Worm (Caenorhabditis elegans) whole organism, mixed stage, embryonic: ENCODE results near the gene M05D6.1.

ENCODE experiments used
- M03D4.4 ChIP-seq: sonication (generic microtip); optimal IDR thresholded peaks from 2 replicates; lab custom pipeline; 2017; ENCODE audit warnings: mild to moderate bottlenecking, missing genetic modification characterization, missing compliant biosample characterization
- bed-3 ChIP-seq: fragments of 200-800 bp; sonication (Bioruptor generic); optimal IDR thresholded peaks from 3 replicates; lab custom pipeline; 2018; ENCODE audit warnings: mild to moderate bottlenecking, missing genetic modification characterization, moderate library complexity, missing compliant biosample characterization
- blmp-1 ChIP-seq: fragments of 150-350 bp; optimal IDR thresholded peaks from 2 replicates; lab custom pipeline; 2014; ENCODE audit warnings: missing biosample characterization, missing genetic modification characterization
- ceh-39 ChIP-seq: fragments of 150-350 bp; optimal IDR thresholded peaks from 2 replicates; lab custom pipeline; 2014; ENCODE audit warnings: missing biosample characterization, missing genetic modification characterization
- ceh-43 ChIP-seq: fragments of 200-800 bp; sonication (Bioruptor generic); optimal IDR thresholded peaks from 2 replicates; lab custom pipeline; 2018; ENCODE audit warnings: mild to moderate bottlenecking, missing genetic modification characterization, moderate library complexity, missing compliant biosample characterization
- ceh-83 ChIP-seq: fragments of 200-800 bp; sonication (Bioruptor generic); optimal IDR thresholded peaks from 2 replicates; lab custom pipeline; 2018; ENCODE audit warnings: mild to moderate bottlenecking, missing genetic modification characterization, missing compliant biosample characterization
- cnd-1 ChIP-seq: fragments of 200-800 bp; sonication (Bioruptor generic); optimal IDR thresholded peaks from 2 replicates; lab custom pipeline; 2018; ENCODE audit warnings: mild to moderate bottlenecking, missing genetic modification characterization, missing compliant biosample characterization
- drap-1 ChIP-seq: fragments of 200-800 bp; sonication (Bioruptor generic); optimal IDR thresholded peaks from 3 replicates; lab custom pipeline; 2018; ENCODE audit warnings: mild to moderate bottlenecking, missing genetic modification characterization, missing compliant biosample characterization
- elt-1 ChIP-seq: sonication (generic microtip); optimal IDR thresholded peaks from 2 replicates; lab custom pipeline; 2017; ENCODE audit warnings: missing genetic modification characterization, mild to moderate bottlenecking, missing compliant biosample characterization, antibody characterized with exemption, moderate library complexity, borderline replicate concordance; ENCODE audit not compliant: insufficient read depth
- elt-3 ChIP-seq: fragments of 150-350 bp; optimal IDR thresholded peaks from 2 replicates; lab custom pipeline; 2014; ENCODE audit warnings: missing biosample characterization, missing genetic modification characterization
- ham-2 ChIP-seq: fragments of 200-800 bp; sonication (Bioruptor generic); optimal IDR thresholded peaks from 2 replicates; lab custom pipeline; 2018; ENCODE audit warnings: mild to moderate bottlenecking, missing genetic modification characterization, missing compliant biosample characterization
- hlh-1 ChIP-seq: fragments of 150-350 bp; optimal IDR thresholded peaks from 2 replicates; lab custom pipeline; 2014; ENCODE audit warnings: missing biosample characterization, missing genetic modification reagents, missing genetic modification characterization
- lin-32 ChIP-seq: fragments of 200-800 bp; sonication (Bioruptor generic); optimal IDR thresholded peaks from 2 replicates; lab custom pipeline; 2018; ENCODE audit warnings: mild to moderate bottlenecking, missing genetic modification characterization, missing compliant biosample characterization
- lsy-2 ChIP-seq: fragments of 150-350 bp; optimal IDR thresholded peaks from 2 replicates; lab custom pipeline; 2014; ENCODE audit warnings: missing biosample characterization, missing genetic modification characterization
- mab-5 ChIP-seq: fragments of 150-350 bp; optimal IDR thresholded peaks from 2 replicates; lab custom pipeline; 2014; ENCODE audit warnings: missing biosample characterization, missing genetic modification characterization
- mep-1 ChIP-seq: fragments of 150-350 bp; optimal IDR thresholded peaks from 2 replicates; lab custom pipeline; 2017; ENCODE audit warnings: missing biosample characterization, missing genetic modification reagents, missing genetic modification characterization, inconsistent platforms
- mls-2 ChIP-seq: sonication (generic microtip); optimal IDR thresholded peaks from 2 replicates; lab custom pipeline; 2016; ENCODE audit warnings: mild to moderate bottlenecking, missing genetic modification characterization, moderate library complexity, missing compliant biosample characterization
- nhr-12 ChIP-seq: fragments of 150-350 bp; optimal IDR thresholded peaks from 2 replicates; lab custom pipeline; 2014; ENCODE audit warnings: missing biosample characterization, missing genetic modification characterization
- nhr-2 ChIP-seq: fragments of 150-350 bp; optimal IDR thresholded peaks from 2 replicates; lab custom pipeline; 2014; ENCODE audit warnings: missing biosample characterization, missing genetic modification characterization
- nhr-237 ChIP-seq: fragments of 150-350 bp; optimal IDR thresholded peaks from 2 replicates; lab custom pipeline; 2014; ENCODE audit warnings: missing biosample characterization, missing genetic modification characterization
- nhr-28 ChIP-seq: fragments of 150-350 bp; optimal IDR thresholded peaks from 2 replicates; lab custom pipeline; 2014; ENCODE audit warnings: missing biosample characterization, missing genetic modification characterization
- nhr-76 ChIP-seq: sonication (generic microtip); optimal IDR thresholded peaks from 2 replicates; lab custom pipeline; 2017; ENCODE audit warnings: missing biosample characterization, missing genetic modification characterization
- pha-4 ChIP-seq: fragments of 150-350 bp; optimal IDR thresholded peaks from 2 replicates; lab custom pipeline; 2018; ENCODE audit warnings: missing biosample characterization, missing genetic modification reagents, missing genetic modification characterization
- sem-2 ChIP-seq: fragments of 200-800 bp; sonication (Bioruptor generic); optimal IDR thresholded peaks from 2 replicates; lab custom pipeline; 2018; ENCODE audit warnings: mild to moderate bottlenecking, missing genetic modification characterization, missing compliant biosample characterization
- sptf-1 ChIP-seq: sonication (generic microtip); optimal IDR thresholded peaks from 2 replicates; lab custom pipeline; 2017; ENCODE audit warnings: mild to moderate bottlenecking, missing genetic modification characterization, moderate library complexity, missing compliant biosample characterization
- tbx-8 ChIP-seq: fragments of 200-800 bp; sonication (Bioruptor generic); optimal IDR thresholded peaks from 2 replicates; lab custom pipeline; 2018; ENCODE audit warnings: mild to moderate bottlenecking, missing genetic modification characterization, moderate library complexity, missing compliant biosample characterization
- unc-120 ChIP-seq: sonication (generic microtip); optimal IDR thresholded peaks from 2 replicates; lab custom pipeline; 2017; ENCODE audit warnings: missing genetic modification characterization, missing compliant biosample characterization; ENCODE audit not compliant: poor library complexity, severe bottlenecking
- unc-62 ChIP-seq: fragments of 150-350 bp; optimal IDR thresholded peaks from 2 replicates; lab custom pipeline; 2014; ENCODE audit warnings: missing biosample characterization, missing genetic modification reagents, missing genetic modification characterization
- zip-8 ChIP-seq: fragments of 150-350 bp; optimal IDR thresholded peaks from 2 replicates; lab custom pipeline; 2014; ENCODE audit warnings: missing biosample characterization, missing genetic modification characterization
- ztf-11 ChIP-seq: fragments of 150-350 bp; optimal IDR thresholded peaks from 2 replicates; lab custom pipeline; 2014; ENCODE audit warnings: missing biosample characterization, missing genetic modification characterization

M05D6.1 gene

ce11 chrII:8479337-8479736, 4.1 kb upstream of the M05D6.1 start:
- TF ChIP-seq nhr-2 (tag; lab: Kevin White, UChicago) (no peak), elt-1 (tag; lab: Kevin White, UChicago) (no peak), tbx-8 (GFP tag; lab: Kevin White, UChicago) (no peak)

DNA sequence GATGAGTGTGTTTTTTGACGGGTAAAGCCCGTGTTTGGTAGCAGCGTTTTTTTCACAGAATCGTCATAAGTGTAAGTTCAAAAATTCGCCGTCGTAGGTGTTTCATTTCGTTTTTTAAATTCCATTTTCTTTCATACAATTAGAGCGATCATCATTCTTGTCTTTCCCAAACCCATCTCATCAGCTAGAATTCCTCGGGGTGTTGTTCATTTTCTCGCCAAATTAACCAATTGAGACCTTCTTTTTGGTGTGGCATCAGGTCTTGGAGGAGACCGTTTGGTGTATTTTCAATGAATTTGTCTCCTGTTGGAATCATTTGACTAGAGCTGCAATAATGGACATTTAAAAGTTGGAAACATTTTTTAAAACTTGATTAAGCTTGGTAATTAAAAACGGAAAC, 2.3 kb downstream of the M05D6.1 start:
- TF ChIP-seq cnd-1 (tag; lab: Kevin White, UChicago): no peak
- TF ChIP-seq nhr-76 (tag; lab: Kevin White, UChicago): no peak
- no peak for TF ChIP-seq lsy-2 (tag; lab: Kevin White, UChicago)
- TF ChIP-seq drap-1: no peak

- TF ChIP-seq nhr-237 (tag; lab: Kevin White, UChicago) (no peak), nhr-76 (tag; lab: Kevin White, UChicago) (no peak), bed-3 (GFP tag; lab: Kevin White, UChicago) (no peak), nhr-12 (no peak), sptf-1 (tag; lab: Kevin White, UChicago) (no peak), ceh-39 (tag; lab: Kevin White, UChicago) (no peak), cnd-1 (tag; lab: Kevin White, UChicago) (no peak), nhr-28 (tag; lab: Kevin White, UChicago) (no peak), mab-5 (tag; lab: Kevin White, UChicago) (no peak), zip-8 (tag; lab: Kevin White, UChicago) (no peak), ceh-43 (GFP tag; lab: Kevin White, UChicago) (no peak), drap-1 (no peak), nhr-2 (tag; lab: Kevin White, UChicago) (no peak), lin-32 (GFP tag; lab: Kevin White, UChicago) (no peak), mls-2 (no peak), pha-4 (no peak), ham-2 (no peak), elt-1 (tag; lab: Kevin White, UChicago) (no peak), sem-2 (GFP tag; lab: Kevin White, UChicago) (no peak), mep-1 (no peak)
Observed at ce11 chrII:8471139-8471538, 4.1 kb downstream of the M05D6.1 start, which contains the start of gene M05D6.8. TSS of gene M05D6.8 (minus strand) at chrII:8471239.

DNA sequence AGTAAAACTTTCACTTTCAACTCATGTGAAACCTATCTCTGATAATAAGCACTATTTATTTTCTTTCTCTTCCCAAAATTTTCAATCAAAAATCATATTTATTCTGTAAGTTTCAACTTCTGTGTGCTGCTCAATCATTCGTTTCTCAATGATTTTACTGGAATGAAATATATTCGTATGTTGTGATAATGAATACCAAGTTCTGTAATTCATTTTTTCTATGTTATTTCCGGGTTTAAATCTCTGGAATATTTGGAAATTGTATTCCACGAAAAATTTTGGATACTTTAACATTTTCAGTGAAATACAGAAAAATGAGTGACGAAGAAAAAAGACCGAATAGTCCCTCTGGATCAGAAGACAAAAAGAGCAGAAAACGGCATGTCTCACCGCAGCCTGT, 7.4 kb downstream of the M05D6.1 start, which contains the start of gene M05D6.2:
M05D6.2 (plus strand) TSS at position 301 of the 400 bp plus-strand sequence.
- TF ChIP-seq hlh-1 (tag; lab: Kevin White, UChicago): no peak
- TF ChIP-seq blmp-1 (tag; lab: Kevin White, UChicago): no peak
- TF ChIP-seq M03D4.4 (tag; lab: Kevin White, UChicago): no peak
- TF ChIP-seq drap-1: no peak
- TF ChIP-seq pha-4: no peak
- no peak for TF ChIP-seq nhr-76 (tag; lab: Kevin White, UChicago)
- no peak for TF ChIP-seq tbx-8 (GFP tag; lab: Kevin White, UChicago)
- TF ChIP-seq bed-3 (GFP tag; lab: Kevin White, UChicago): no peak
- no peak for TF ChIP-seq elt-3 (tag; lab: Kevin White, UChicago)
- TF ChIP-seq ztf-11 (tag; lab: Kevin White, UChicago): no peak
- no peak for TF ChIP-seq nhr-12
- TF ChIP-seq sptf-1 (tag; lab: Kevin White, UChicago): no peak
- no peak for TF ChIP-seq unc-62 (GFP tag; lab: Kevin White, UChicago)

ce11 chrII:8466874-8467273, 8.3 kb downstream of the M05D6.1 start, which contains the start of gene F22B5.10:
TSS of gene F22B5.10 (plus strand) at chrII:8467174.
- TF ChIP-seq cnd-1 (tag; lab: Kevin White, UChicago): no peak
- TF ChIP-seq elt-3 (tag; lab: Kevin White, UChicago): no peak
- TF ChIP-seq pha-4: no peak
- TF ChIP-seq sem-2 (GFP tag; lab: Kevin White, UChicago): no peak
- peak; percentile 32 for TF ChIP-seq ceh-83 (GFP tag; lab: Kevin White, UChicago)
- no peak for TF ChIP-seq nhr-237 (tag; lab: Kevin White, UChicago)
- no peak for TF ChIP-seq unc-120 (tag; lab: Kevin White, UChicago)
